Worm (Caenorhabditis elegans): ENCODE results near the gene unc-130.

ce11 chrII:11240963-11241362 is 40.8 kb upstream of the unc-130 start:
- TF ChIP-seq lin-54 (GFP tag; optimal IDR thresholded peaks at IDR 0.05) = no peak
- TF ChIP-seq xnd-1 (tag; optimal IDR thresholded peaks at IDR 0.05) = no peak
- no peak for TF ChIP-seq snpc-4 (GFP tag; optimal IDR thresholded peaks at IDR 0.05)
- no peak for TF ChIP-seq snpc-4 (tag; optimal IDR thresholded peaks at IDR 0.05)
- no peak for TF ChIP-seq ceh-58 (GFP tag; IDR thresholded peaks at IDR 0.05)
- TF ChIP-seq K12H6.12 (tag; optimal IDR thresholded peaks at IDR 0.05) = no peak

Measured in whole organism, young adult.